Worm (Caenorhabditis elegans): ENCODE measurements around the gene acp-5.

- TF ChIP-seq ztf-29 (GFP tag; IDR thresholded peaks at IDR 0.05) (no peak), ztf-23 (GFP tag; IDR thresholded peaks at IDR 0.05) (no peak), med-1 (GFP tag; optimal IDR thresholded peaks at IDR 0.05; ENCODE audit: insufficient read depth) (no peak), tab-1 (GFP tag; IDR thresholded peaks at IDR 0.05) (peak; percentile 57; the same call in 1 of the 2 replicates), klf-2 (GFP tag; conservative IDR thresholded peaks at IDR 0.05) (no peak), flt-1 (GFP tag; IDR thresholded peaks at IDR 0.05) (no peak), T22C8.4 (GFP tag; IDR thresholded peaks at IDR 0.05) (no peak)
Measured at ce11 chrX:5847268-5847667, 18.0 kb downstream of the acp-5 start.
